Fruit fly (Drosophila melanogaster): Measurements from ENCODE around the gene CG10466.
A peak's percentile ranks its signal among the peaks of the same experiment; 100 is the strongest.

Gene CG10466

DNA sequence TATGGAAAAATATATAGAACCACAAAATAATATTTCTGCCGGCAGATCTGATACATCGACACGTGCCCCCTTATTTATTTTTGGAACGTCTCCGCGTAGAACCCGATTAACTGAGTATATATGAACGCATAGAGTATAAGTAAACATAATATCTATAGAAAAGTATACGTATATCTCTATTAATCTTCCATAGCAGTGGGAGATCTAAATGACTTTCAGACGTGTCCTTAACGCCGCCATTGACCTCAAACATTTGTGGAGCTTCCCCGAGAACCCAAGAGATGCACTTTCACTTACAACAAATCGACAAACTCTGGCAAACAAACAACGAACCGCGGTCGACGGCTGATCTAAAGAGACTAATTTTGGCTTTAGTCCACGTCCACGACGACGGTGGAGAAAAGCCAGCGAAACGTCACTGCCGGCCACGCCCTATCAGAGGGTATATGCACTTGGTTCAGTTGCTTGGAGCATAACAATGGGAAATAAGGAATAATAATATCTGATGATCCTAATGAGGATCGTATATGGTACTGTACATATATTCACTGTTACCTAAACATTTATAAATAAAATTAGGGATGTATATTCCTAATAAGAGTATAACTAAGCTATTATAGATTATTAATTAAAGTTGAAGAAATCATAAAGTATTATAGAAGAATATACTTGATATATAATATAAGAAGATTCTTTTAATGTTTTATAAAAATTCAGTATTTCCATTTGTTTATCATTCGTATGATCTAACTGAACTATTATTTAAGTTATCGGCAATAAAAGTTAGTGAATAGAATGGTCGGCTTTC, 27.9 kb upstream of the CG10466 start, which contains the start of gene fbp (continued):
- TF ChIP-seq en (GFP tag; optimal IDR thresholded peaks at IDR 0.05) = no peak
- no peak for TF ChIP-seq CG12744 (GFP tag; optimal IDR thresholded peaks at IDR 0.05)
- no peak for TF ChIP-seq CG14965 (GFP tag; optimal IDR thresholded peaks at IDR 0.05; ENCODE audit: borderline replicate concordance)
- no peak for TF ChIP-seq CG6654 (GFP tag; optimal IDR thresholded peaks at IDR 0.05)
- TF ChIP-seq CG34376 (GFP tag; optimal IDR thresholded peaks at IDR 0.05) = peak; percentile 75
- no peak for TF ChIP-seq so (GFP tag; IDR thresholded peaks at IDR 0.05)
- no peak for TF ChIP-seq Myb (GFP tag; optimal IDR thresholded peaks at IDR 0.05)
- TF ChIP-seq CG42726 (GFP tag; IDR thresholded peaks at IDR 0.05; ENCODE audit: partially characterized antibody) = no peak
- TF ChIP-seq Elba2 (GFP tag; optimal IDR thresholded peaks at IDR 0.05) = no peak
- TF ChIP-seq CG7372 (GFP tag; IDR thresholded peaks at IDR 0.05) = no peak
- no peak for TF ChIP-seq NC2α (GFP tag; optimal IDR thresholded peaks at IDR 0.05)
- peak; percentile 29 for TF ChIP-seq Fer3 (tag; optimal IDR thresholded peaks at IDR 0.05)
- peak; percentile 27 for TF ChIP-seq CG10462 (GFP tag; optimal IDR thresholded peaks at IDR 0.05)
- no peak for TF ChIP-seq chn (GFP tag; optimal IDR thresholded peaks at IDR 0.05)
- peak; percentile 40 for TF ChIP-seq Six4 (GFP tag; optimal IDR thresholded peaks at IDR 0.05)
- 0 out of 2 replicates have a peak, but pooled peaks have one; percentile 21 for TF ChIP-seq CG17612 (GFP tag; IDR thresholded peaks at IDR 0.05)
- no peak; the same call in 2 of the 3 replicates for TF ChIP-seq CG6791 (GFP tag; IDR thresholded peaks at IDR 0.05; ENCODE audit: partially characterized antibody)
- peak; percentile 80 for TF ChIP-seq CG9727 (GFP tag; optimal IDR thresholded peaks at IDR 0.05)
- peak; percentile 23 for TF ChIP-seq Antp (GFP tag; optimal IDR thresholded peaks at IDR 0.05)
- peak; percentile 50 to 72 for TF ChIP-seq Hr51 (GFP tag; optimal IDR thresholded peaks at IDR 0.05)
- no peak for TF ChIP-seq eyg (GFP tag; optimal IDR thresholded peaks at IDR 0.05)
- TF ChIP-seq Ets97D (GFP tag; optimal IDR thresholded peaks at IDR 0.05) = no peak
- peak in 1 of 2 experiments; percentile 6 for TF ChIP-seq Trl (optimal IDR thresholded peaks at IDR 0.05)
- TF ChIP-seq Trl (GFP tag; optimal IDR thresholded peaks at IDR 0.05) = no peak
- TF ChIP-seq CG9437 (GFP tag; optimal IDR thresholded peaks at IDR 0.05) = peak; percentile 86
- no peak for TF ChIP-seq CG3995 (GFP tag; optimal IDR thresholded peaks at IDR 0.05)
- TF ChIP-seq gsb-n (tag; optimal IDR thresholded peaks at IDR 0.05) = peak; percentile 41
- TF ChIP-seq amos (GFP tag; IDR thresholded peaks at IDR 0.05; ENCODE audit: partially characterized antibody) = peak; percentile 18; the same call in 1 of the 2 replicates
- no peak for TF ChIP-seq CG14050 (GFP tag; IDR thresholded peaks at IDR 0.05)
- TF ChIP-seq CG16779 (GFP tag; IDR thresholded peaks at IDR 0.05) = peak; percentile 56; the same call in 1 of the 2 replicates
- TF ChIP-seq CG8281 (tag; optimal IDR thresholded peaks at IDR 0.05) = peak; percentile 22
- TF ChIP-seq H2.0 (GFP tag; IDR thresholded peaks at IDR 0.05) = 0 out of 2 replicates have a peak, but pooled peaks have one; percentile 41
- TF ChIP-seq sim (GFP tag; IDR thresholded peaks at IDR 0.05) = no peak
- TF ChIP-seq CG10321 (GFP tag; IDR thresholded peaks at IDR 0.05) = no peak
- TF ChIP-seq vfl (GFP tag; optimal IDR thresholded peaks at IDR 0.05) = no peak
- no peak for TF ChIP-seq prd (optimal IDR thresholded peaks at IDR 0.05)
- peak; percentile 69 for TF ChIP-seq prd (GFP tag; IDR thresholded peaks at IDR 0.05)
- no peak for TF ChIP-seq Opbp (GFP tag; IDR thresholded peaks at IDR 0.05; ENCODE audit: partially characterized antibody)
- TF ChIP-seq CG7786 (GFP tag; optimal IDR thresholded peaks at IDR 0.05) = peak; percentile 41
- no peak for TF ChIP-seq exex (tag; optimal IDR thresholded peaks at IDR 0.05)
- no peak for TF ChIP-seq z (GFP tag; IDR thresholded peaks at IDR 0.05)
- peak; percentile 71; the same call in 2 of the 3 replicates for TF ChIP-seq CG34422 (GFP tag; IDR thresholded peaks at IDR 0.05)
- TF ChIP-seq CG14441 (GFP tag; IDR thresholded peaks at IDR 0.05) = no peak
- TF ChIP-seq lbe (GFP tag; optimal IDR thresholded peaks at IDR 0.05) = no peak
- TF ChIP-seq row (GFP tag; IDR thresholded peaks at IDR 0.05) = peak; percentile 90
- no peak for TF ChIP-seq CG6175 (GFP tag; IDR thresholded peaks at IDR 0.05)
- no peak for TF ChIP-seq vnd (GFP tag; IDR thresholded peaks at IDR 0.05; ENCODE audit: partially characterized antibody)
- TF ChIP-seq CG6272 (GFP tag; IDR thresholded peaks at IDR 0.05) = no peak
- TF ChIP-seq CG31365 (tag; optimal IDR thresholded peaks at IDR 0.05) = no peak
- peak; percentile 70 for TF ChIP-seq CG13894 (tag; optimal IDR thresholded peaks at IDR 0.05)
